Worm (Caenorhabditis elegans): ENCODE results near the gene best-5.
A peak's percentile ranks its signal among the peaks of the same experiment; 100 is the strongest.
"Not testable (repeated sequence)": the region's sequence is repeated elsewhere in the genome, so short reads cannot be mapped to it uniquely, and the experiment has no call there.

The best-5 gene

DNA sequence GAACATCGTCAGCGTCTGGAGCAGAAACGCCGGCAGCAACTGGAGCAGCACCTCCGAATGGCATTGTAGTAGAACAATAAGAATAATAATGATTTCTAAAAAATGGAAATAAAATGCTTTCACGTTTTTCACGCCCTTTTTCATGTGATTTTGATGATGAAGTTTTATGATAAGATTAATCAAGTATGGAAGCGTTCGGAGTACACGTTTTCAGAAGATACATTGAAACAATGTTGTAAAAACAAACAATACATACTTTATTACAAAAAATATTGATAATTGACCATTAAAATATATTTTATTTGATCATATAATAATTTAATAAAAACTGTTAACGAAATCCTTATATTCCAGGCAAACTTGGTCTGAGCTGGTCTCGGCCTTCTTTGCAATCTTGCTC, 8.8 kb downstream of the best-5 start, which contains the start of gene C07A9.13:
C07A9.13 (minus strand) TSS at position 101 of the 400 bp plus-strand sequence.
- not testable (repeated sequence) for TF ChIP-seq tbx-11 (GFP tag; IDR thresholded peaks at IDR 0.05); ceh-13 (GFP tag; optimal IDR thresholded peaks at IDR 0.05); hnd-1 (tag; optimal IDR thresholded peaks at IDR 0.05)

DNA sequence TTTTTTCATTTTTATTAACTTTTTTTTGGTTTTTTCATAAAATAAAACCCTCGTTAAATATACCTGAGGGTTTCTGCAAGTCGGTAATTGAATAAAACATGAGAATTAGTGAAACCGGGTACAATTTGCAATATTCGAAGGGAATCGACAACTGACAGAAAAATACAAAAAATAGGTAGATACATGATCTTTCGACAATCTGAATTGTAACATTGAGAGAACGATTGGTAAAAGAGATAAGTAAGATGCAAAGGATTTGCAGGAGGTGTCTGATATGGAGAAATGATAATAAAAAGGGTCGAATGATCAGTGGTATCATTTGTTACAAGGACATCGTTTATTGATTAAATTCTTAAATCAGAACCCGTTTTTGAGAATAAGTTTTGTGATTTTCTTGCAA, 11.2 kb downstream of the best-5 start, which contains the start of gene ugt-60:
ugt-60 (minus strand) TSS at position 233 of the 400 bp plus-strand sequence.
- no peak for TF ChIP-seq F13C5.2 (tag; optimal IDR thresholded peaks at IDR 0.05)
- TF ChIP-seq ceh-13 (GFP tag; optimal IDR thresholded peaks at IDR 0.05) = no peak
- no peak for TF ChIP-seq hmg-4 (GFP tag; optimal IDR thresholded peaks at IDR 0.05)
- no peak for TF ChIP-seq flt-1 (GFP tag; IDR thresholded peaks at IDR 0.05)
- TF ChIP-seq tbx-11 (GFP tag; IDR thresholded peaks at IDR 0.05) = no peak
- TF ChIP-seq ceh-36 (tag; optimal IDR thresholded peaks at IDR 0.05) = no peak
- TF ChIP-seq aly-1 (tag; optimal IDR thresholded peaks at IDR 0.05) = no peak
- no peak for TF ChIP-seq B0310.2 (tag; optimal IDR thresholded peaks at IDR 0.05)
- TF ChIP-seq ets-7 (tag; optimal IDR thresholded peaks at IDR 0.05) = no peak
- no peak for TF ChIP-seq hnd-1 (tag; optimal IDR thresholded peaks at IDR 0.05)
- TF ChIP-seq hmbx-1 (tag; optimal IDR thresholded peaks at IDR 0.05) = no peak
- no peak for TF ChIP-seq tra-4 (tag; optimal IDR thresholded peaks at IDR 0.05)

DNA sequence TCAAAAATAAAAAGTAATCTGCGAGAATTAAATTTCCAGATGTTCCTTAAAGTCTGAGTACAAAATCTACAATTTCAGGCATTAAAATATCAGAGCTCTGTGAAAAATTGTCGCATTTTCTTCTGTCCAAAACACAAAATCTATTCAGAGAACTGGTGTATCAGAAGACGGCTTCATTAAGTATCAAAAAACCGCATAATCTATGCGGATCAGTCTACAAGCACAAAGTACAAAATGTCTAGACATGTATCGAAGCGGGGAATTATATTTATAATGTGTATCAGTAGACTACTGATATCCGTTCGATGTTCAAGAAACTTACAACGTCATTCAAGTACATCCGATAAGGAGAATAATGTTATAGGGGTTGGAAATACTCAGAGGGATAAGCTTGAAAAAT, 20.5 kb downstream of the best-5 start:
- TF ChIP-seq tbx-11 (GFP tag; IDR thresholded peaks at IDR 0.05) (no peak), F13C5.2 (tag; optimal IDR thresholded peaks at IDR 0.05) (no peak), ets-7 (tag; optimal IDR thresholded peaks at IDR 0.05) (no peak), hnd-1 (tag; optimal IDR thresholded peaks at IDR 0.05) (no peak), hmg-4 (GFP tag; optimal IDR thresholded peaks at IDR 0.05) (no peak), tbx-37 (GFP tag; conservative IDR thresholded peaks at IDR 0.05) (no peak), sea-1 (GFP tag; conservative IDR thresholded peaks at IDR 0.05) (no peak), ceh-13 (GFP tag; optimal IDR thresholded peaks at IDR 0.05) (no peak), ceh-36 (tag; optimal IDR thresholded peaks at IDR 0.05) (no peak), scrt-1 (GFP tag; IDR thresholded peaks at IDR 0.05) (no peak), B0310.2 (tag; optimal IDR thresholded peaks at IDR 0.05) (no peak), tra-4 (tag; optimal IDR thresholded peaks at IDR 0.05) (no peak), hmbx-1 (tag; optimal IDR thresholded peaks at IDR 0.05) (no peak), pes-1 (GFP tag; IDR thresholded peaks at IDR 0.05) (no peak), aly-1 (tag; optimal IDR thresholded peaks at IDR 0.05) (no peak), ama-1 (optimal IDR thresholded peaks at IDR 0.05) (no peak), flt-1 (GFP tag; IDR thresholded peaks at IDR 0.05) (no peak)

DNA sequence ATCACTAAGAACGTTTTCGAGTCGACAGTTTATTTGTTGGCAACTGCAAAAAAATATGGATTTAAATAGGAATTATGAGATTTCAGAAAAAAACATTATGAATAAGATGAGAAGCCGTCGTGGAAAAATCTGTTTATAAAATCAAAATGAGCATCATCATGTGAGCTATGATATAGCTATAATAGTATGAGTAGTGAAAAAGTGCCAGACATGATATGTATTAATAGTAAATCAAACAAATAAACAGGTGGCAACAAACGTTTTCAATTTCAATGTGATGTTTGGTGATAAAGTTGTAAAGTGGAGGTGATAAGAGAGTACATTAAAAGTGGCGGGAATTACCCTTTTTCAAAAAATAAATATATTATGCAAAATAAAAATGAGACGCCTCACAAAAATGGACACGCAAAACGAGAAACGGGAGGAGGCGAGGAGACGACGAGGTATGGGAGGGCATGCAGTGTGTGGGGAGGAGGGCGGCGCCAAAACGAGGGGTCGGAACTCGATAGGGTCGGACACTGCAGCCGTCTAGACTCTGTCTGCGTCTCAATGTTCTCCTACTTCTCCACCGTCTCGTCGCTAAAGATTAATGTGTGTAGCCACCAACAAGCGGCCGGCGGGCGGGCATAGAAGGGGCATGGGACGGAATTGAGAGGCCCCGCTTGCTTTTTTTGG, 22.3 kb downstream of the best-5 start, which contains the start of gene C07A9.9:
C07A9.9 (minus strand) TSS at position 51 of the 675 bp plus-strand sequence.
- TF ChIP-seq tbx-37 (GFP tag; conservative IDR thresholded peaks at IDR 0.05) (peak; percentile 31; the same call in 1 of the 2 replicates), hnd-1 (tag; optimal IDR thresholded peaks at IDR 0.05) (no peak), hmg-4 (GFP tag; optimal IDR thresholded peaks at IDR 0.05) (peak; percentile 86), pes-1 (GFP tag; IDR thresholded peaks at IDR 0.05) (peak; percentile 35; the same call in 1 of the 2 replicates), flt-1 (GFP tag; IDR thresholded peaks at IDR 0.05) (peak; percentile 19; the same call in 1 of the 2 replicates), ceh-36 (tag; optimal IDR thresholded peaks at IDR 0.05) (no peak), F13C5.2 (tag; optimal IDR thresholded peaks at IDR 0.05) (peak; percentile 67)

DNA sequence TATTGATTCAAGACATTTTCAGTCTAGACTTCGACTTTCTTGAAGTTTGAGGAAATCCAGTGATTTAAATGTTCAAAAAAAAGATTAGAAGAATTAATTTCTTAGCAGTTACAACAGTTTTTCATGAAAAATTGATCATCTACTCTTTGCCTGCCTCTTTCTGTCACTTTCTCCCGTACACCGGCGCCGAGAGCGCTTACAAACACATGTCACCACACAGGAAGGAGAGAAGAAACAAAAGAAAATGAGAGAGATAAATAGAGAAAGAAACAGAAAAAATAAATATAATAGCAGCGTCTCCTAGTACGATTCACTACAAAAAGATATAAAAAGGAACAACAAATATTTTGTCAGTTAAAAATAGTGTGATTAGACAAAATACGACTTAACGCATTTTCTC, 23.4 kb downstream of the best-5 start:
- no peak for TF ChIP-seq hnd-1 (tag; optimal IDR thresholded peaks at IDR 0.05)
- no peak for TF ChIP-seq pes-1 (GFP tag; IDR thresholded peaks at IDR 0.05)
- no peak for TF ChIP-seq ceh-13 (GFP tag; optimal IDR thresholded peaks at IDR 0.05)
- no peak for TF ChIP-seq aly-1 (tag; optimal IDR thresholded peaks at IDR 0.05)
- no peak for TF ChIP-seq B0310.2 (tag; optimal IDR thresholded peaks at IDR 0.05)
- TF ChIP-seq ceh-36 (tag; optimal IDR thresholded peaks at IDR 0.05) = no peak
- no peak for TF ChIP-seq sea-1 (GFP tag; conservative IDR thresholded peaks at IDR 0.05)
- no peak for TF ChIP-seq tbx-11 (GFP tag; IDR thresholded peaks at IDR 0.05)
- no peak for TF ChIP-seq ets-7 (tag; optimal IDR thresholded peaks at IDR 0.05)
- TF ChIP-seq scrt-1 (GFP tag; IDR thresholded peaks at IDR 0.05) = no peak
- no peak for TF ChIP-seq hmbx-1 (tag; optimal IDR thresholded peaks at IDR 0.05)

DNA sequence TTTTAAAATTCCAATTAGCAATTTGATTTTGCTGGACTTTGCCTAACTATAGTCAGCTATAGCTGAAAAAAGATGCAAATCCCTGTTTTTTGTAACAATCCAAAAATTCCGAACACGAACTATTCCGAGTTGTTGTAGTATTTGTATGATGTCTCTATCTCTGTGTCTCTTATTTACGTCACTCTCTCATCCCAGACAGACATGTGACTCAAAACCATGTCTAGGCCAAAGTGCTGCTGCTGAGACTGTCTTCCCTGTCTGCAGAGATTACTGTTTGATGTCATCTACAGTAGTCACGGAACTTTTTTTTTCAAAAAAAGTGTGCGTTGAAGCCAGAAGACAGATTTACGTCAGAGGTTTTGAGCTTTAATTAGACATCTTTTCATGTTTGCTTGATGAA, 23.8 kb downstream of the best-5 start:
- no peak for TF ChIP-seq tbx-37 (GFP tag; conservative IDR thresholded peaks at IDR 0.05)
- TF ChIP-seq tbx-11 (GFP tag; IDR thresholded peaks at IDR 0.05) = no peak
- no peak for TF ChIP-seq hmbx-1 (tag; optimal IDR thresholded peaks at IDR 0.05)
- TF ChIP-seq hnd-1 (tag; optimal IDR thresholded peaks at IDR 0.05) = no peak
- TF ChIP-seq scrt-1 (GFP tag; IDR thresholded peaks at IDR 0.05) = no peak
- TF ChIP-seq ceh-36 (tag; optimal IDR thresholded peaks at IDR 0.05) = no peak
- no peak for TF ChIP-seq ets-7 (tag; optimal IDR thresholded peaks at IDR 0.05)
- no peak for TF ChIP-seq B0310.2 (tag; optimal IDR thresholded peaks at IDR 0.05)
- no peak for TF ChIP-seq pes-1 (GFP tag; IDR thresholded peaks at IDR 0.05)
- TF ChIP-seq aly-1 (tag; optimal IDR thresholded peaks at IDR 0.05) = no peak
- TF ChIP-seq ama-1 (optimal IDR thresholded peaks at IDR 0.05) = no peak
- TF ChIP-seq sea-1 (GFP tag; conservative IDR thresholded peaks at IDR 0.05) = no peak
- no peak for TF ChIP-seq hmg-4 (GFP tag; optimal IDR thresholded peaks at IDR 0.05)
- TF ChIP-seq flt-1 (GFP tag; IDR thresholded peaks at IDR 0.05) = no peak
- TF ChIP-seq ceh-13 (GFP tag; optimal IDR thresholded peaks at IDR 0.05) = no peak
- no peak for TF ChIP-seq tra-4 (tag; optimal IDR thresholded peaks at IDR 0.05)
- TF ChIP-seq F13C5.2 (tag; optimal IDR thresholded peaks at IDR 0.05) = no peak

DNA sequence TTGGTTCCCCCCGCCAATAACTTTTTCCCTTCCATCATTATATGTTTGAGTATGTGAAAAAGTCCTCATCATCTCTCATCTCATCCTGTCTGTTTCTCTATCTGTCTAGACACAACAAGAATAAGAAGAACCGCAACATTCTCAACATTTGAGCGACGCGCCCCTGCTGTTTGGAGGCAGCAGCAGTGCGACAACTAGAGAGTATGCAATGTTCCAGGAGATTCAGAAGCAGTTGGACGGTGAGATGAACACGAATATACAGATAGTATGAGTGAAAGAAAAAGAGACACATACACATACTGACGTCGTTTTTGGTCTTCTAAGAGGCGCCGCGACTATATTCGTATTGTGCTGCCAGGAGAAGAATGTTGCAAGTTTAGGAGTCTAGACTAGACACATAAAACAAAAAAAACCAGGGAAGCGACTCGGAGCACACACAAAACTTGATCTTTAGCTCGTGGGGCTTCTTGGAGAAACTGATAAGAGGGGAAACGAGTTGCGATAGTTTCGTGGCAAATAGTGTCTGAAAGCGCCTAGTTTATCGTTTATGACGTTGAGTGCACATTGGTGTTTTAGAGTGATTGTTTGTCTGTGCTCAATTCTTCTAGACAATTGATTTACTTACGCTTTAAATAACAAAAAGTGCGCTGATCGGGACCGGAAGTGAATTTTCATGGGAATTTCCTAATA, 24.4 kb downstream of the best-5 start:
- TF ChIP-seq tbx-11 (GFP tag; IDR thresholded peaks at IDR 0.05) (no peak), scrt-1 (GFP tag; IDR thresholded peaks at IDR 0.05) (no peak), ets-7 (tag; optimal IDR thresholded peaks at IDR 0.05) (no peak), hmg-4 (GFP tag; optimal IDR thresholded peaks at IDR 0.05) (no peak), F13C5.2 (tag; optimal IDR thresholded peaks at IDR 0.05) (no peak), flt-1 (GFP tag; IDR thresholded peaks at IDR 0.05) (no peak), tbx-37 (GFP tag; conservative IDR thresholded peaks at IDR 0.05) (no peak), sea-1 (GFP tag; conservative IDR thresholded peaks at IDR 0.05) (no peak), pes-1 (GFP tag; IDR thresholded peaks at IDR 0.05) (no peak), ceh-13 (GFP tag; optimal IDR thresholded peaks at IDR 0.05) (no peak), aly-1 (tag; optimal IDR thresholded peaks at IDR 0.05) (no peak), ama-1 (optimal IDR thresholded peaks at IDR 0.05) (no peak), hnd-1 (tag; optimal IDR thresholded peaks at IDR 0.05) (no peak), ceh-36 (tag; optimal IDR thresholded peaks at IDR 0.05) (no peak), tra-4 (tag; optimal IDR thresholded peaks at IDR 0.05) (no peak), B0310.2 (tag; optimal IDR thresholded peaks at IDR 0.05) (no peak), hmbx-1 (tag; optimal IDR thresholded peaks at IDR 0.05) (no peak)

Measured in whole organism, early embryonic.